Fruit fly (Drosophila melanogaster) Kc167 (cell line): ENCODE data around the gene pug.

Experiments used
- Myc ChIP-seq: fragments of >200 bp; optimal IDR thresholded peaks from 2 replicates; lab custom pipeline; 2017; ENCODE audit warnings: missing external identifiers
- Sin3A ChIP-seq: fragments of >200 bp; optimal IDR thresholded peaks from 2 replicates; lab custom pipeline; 2018; ENCODE audit warnings: missing external identifiers
- h ChIP-seq: fragments of >200 bp; optimal IDR thresholded peaks from 3 replicates; lab custom pipeline; 2018; ENCODE audit warnings: missing external identifiers
- insv ChIP-seq: fragments of >200 bp; optimal IDR thresholded peaks from 3 replicates; lab custom pipeline; 2018; ENCODE audit warnings: missing external identifiers
- psq ChIP-seq: fragments of >200 bp; optimal IDR thresholded peaks from 2 replicates; lab custom pipeline; 2017; ENCODE audit warnings: missing external identifiers
- ttk ChIP-seq: sonication (Bioruptor generic); optimal IDR thresholded peaks from 2 replicates; lab custom pipeline; 2017; ENCODE audit warnings: missing external identifiers

pug gene

DNA sequence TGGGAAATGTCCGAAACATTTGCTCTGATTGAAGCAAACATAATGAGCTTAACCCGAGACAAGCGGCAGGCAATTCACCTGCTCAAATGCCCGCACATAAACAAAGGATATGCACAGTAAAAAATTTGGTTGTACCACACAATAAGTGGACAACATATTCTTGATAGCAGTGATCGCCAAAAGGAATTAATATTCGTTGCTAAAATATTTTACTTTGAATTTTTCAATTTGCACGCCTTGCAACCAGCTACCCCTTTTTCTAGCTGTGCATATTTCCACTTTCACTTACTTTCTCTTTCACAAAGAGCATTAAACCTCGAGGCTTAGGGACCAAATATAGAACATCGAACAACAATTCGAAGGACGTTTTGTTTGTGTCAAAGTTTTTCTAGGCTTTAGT lies 51.3 kb downstream of the pug start:
- TF ChIP-seq Sin3A (lab: Kevin White, UChicago): no peak
- no peak for TF ChIP-seq insv
- no peak for TF ChIP-seq psq (lab: Kevin White, UChicago)
- no peak for TF ChIP-seq Myc (lab: Kevin White, UChicago)

DNA sequence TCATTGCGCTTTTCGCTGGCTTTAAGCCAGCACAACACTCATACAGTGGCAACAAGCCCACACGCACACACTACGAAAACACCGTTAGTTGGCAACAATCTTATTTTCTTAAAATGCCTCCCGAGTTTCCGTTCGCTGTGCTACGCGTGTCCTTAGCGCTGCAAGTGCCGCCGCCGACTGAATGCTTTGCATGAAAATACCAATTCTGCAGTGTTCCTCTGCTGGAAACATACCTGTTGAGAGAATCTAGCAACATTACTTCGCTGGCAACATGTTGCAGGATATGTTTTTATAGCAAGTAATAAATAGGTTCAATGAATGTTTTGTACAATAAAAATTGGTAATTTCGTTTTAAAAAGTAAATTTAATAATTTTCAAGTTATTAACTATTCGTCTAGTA lies 54.7 kb downstream of the pug start, which contains the start of gene TkR86C:
TkR86C (minus strand) TSS at position 168 of the 400 bp plus-strand sequence.
- TF ChIP-seq insv (no peak), psq (lab: Kevin White, UChicago) (no peak), Myc (lab: Kevin White, UChicago) (no peak), h (lab: Kevin White, UChicago) (no peak), Sin3A (lab: Kevin White, UChicago) (no peak), ttk (lab: Kevin White, UChicago) (no peak)
